Fruit fly (Drosophila melanogaster): ENCODE measurements around the gene CG10096.

DNA sequence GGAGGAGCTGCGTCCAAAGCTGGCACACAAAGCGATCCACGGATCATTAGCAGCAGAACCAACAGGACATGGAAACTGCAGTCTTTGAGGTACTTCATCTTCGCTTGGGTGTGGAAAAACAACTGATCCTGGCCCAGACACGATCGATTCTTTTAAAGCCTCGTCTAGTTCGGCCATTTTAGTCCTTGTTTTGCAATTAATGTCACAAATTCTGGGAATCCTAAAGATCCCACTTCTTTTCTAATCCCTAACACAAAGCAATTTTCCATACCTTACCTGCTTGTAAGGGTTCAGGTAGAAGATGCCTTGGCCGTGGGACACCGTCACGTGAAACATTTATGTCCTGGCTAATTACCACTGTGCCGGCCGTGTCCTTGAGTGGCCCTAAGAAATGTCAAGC is 13.2 kb downstream of the CG10096 start, which contains the start of gene CG10035:
- no peak for TF ChIP-seq h (optimal IDR thresholded peaks at IDR 0.05)
- TF ChIP-seq psq (optimal IDR thresholded peaks at IDR 0.05): no peak
- no peak for TF ChIP-seq insv (optimal IDR thresholded peaks at IDR 0.05)
- TF ChIP-seq ttk (optimal IDR thresholded peaks at IDR 0.05): no peak
- no peak for TF ChIP-seq Myc (optimal IDR thresholded peaks at IDR 0.05)

Data from Kc167 (cell line).